Worm (Caenorhabditis elegans): ENCODE data around the gene T04C12.33.

ce11 chrV:11087519-11087998 is 35.5 kb downstream of the T04C12.33 start, which contains the start of gene Y42A5A.1:
- no peak for TF ChIP-seq ztf-11 (tag; optimal IDR thresholded peaks at IDR 0.05)
- TF ChIP-seq nhr-28 (tag; optimal IDR thresholded peaks at IDR 0.05) = no peak
- no peak for TF ChIP-seq ces-1 (GFP tag; optimal IDR thresholded peaks at IDR 0.05)
- TF ChIP-seq pha-4 (tag; optimal IDR thresholded peaks at IDR 0.05) = no peak
- TF ChIP-seq nhr-76 (tag; optimal IDR thresholded peaks at IDR 0.05) = no peak
- no peak for TF ChIP-seq unc-62 (GFP tag; optimal IDR thresholded peaks at IDR 0.05)

All from whole organism, mixed stage, embryonic.